Worm (Caenorhabditis elegans) whole organism, L2 larva: ENCODE measurements around the gene che-12.

Experiments used
- elt-1 ChIP-seq: fragments of 150-350 bp; optimal IDR thresholded peaks from 2 replicates; lab custom pipeline; 2014; ENCODE audit warnings: missing biosample characterization, missing genetic modification characterization
- mdl-1 ChIP-seq, 2 experiments: fragments of 150-350 bp in 1 of 2; sonication (generic microtip) in 1 of 2; optimal IDR thresholded peaks; 2 replicates each; lab custom pipeline; 2017; ENCODE audit warnings: missing biosample characterization in 2 of 2, missing genetic modification characterization in 2 of 2
- zag-1 ChIP-seq: fragments of 150-350 bp; optimal IDR thresholded peaks from 2 replicates; lab custom pipeline; 2014; ENCODE audit warnings: missing biosample characterization, missing genetic modification characterization

- no peak for TF ChIP-seq mdl-1 (tag; optimal IDR thresholded peaks at IDR 0.05; lab: Kevin White, UChicago)
- no peak for TF ChIP-seq elt-1 (tag; lab: Kevin White, UChicago)
- TF ChIP-seq zag-1 (tag; lab: Kevin White, UChicago) = no peak
Measured at ce11 chrV:10294549-10294948, 12.6 kb downstream of the che-12 start, which contains the start of gene col-150.
